Fruit fly (Drosophila melanogaster) whole organism, pupa: ENCODE results near the gene Akh.
A peak's percentile ranks its signal among the peaks of the same experiment; 100 is the strongest.

Experiments
- CG10348 ChIP-seq: fragments of 200-800 bp; sonication (Bioruptor generic); IDR thresholded peaks from 2 replicates; pipeline ENCODE4 v1.3.6; 2022; ENCODE audit warnings: missing biosample characterization, missing genetic modification characterization
- CG12605 ChIP-seq: fragments of 200-800 bp; sonication (Bioruptor generic); IDR thresholded peaks from 2 replicates; pipeline ENCODE4 v1.3.6; 2022; ENCODE audit warnings: missing biosample characterization, missing genetic modification characterization
- CG13204 ChIP-seq: fragments of 200-800 bp; sonication (Bioruptor generic); optimal IDR thresholded peaks from 2 replicates; lab custom pipeline; 2018; ENCODE audit warnings: missing biosample characterization, mild to moderate bottlenecking, missing genetic modification characterization, moderate library complexity
- CG14655 ChIP-seq: fragments of 200-800 bp; sonication (Bioruptor generic); optimal IDR thresholded peaks from 3 replicates; lab custom pipeline; 2017; ENCODE audit warnings: mild to moderate bottlenecking, missing biosample characterization, missing genetic modification reagents, missing genetic modification characterization
- CG15710 ChIP-seq: fragments of 200-800 bp; sonication (Bioruptor generic); optimal IDR thresholded peaks from 2 replicates; lab custom pipeline; 2018; ENCODE audit warnings: missing biosample characterization, mild to moderate bottlenecking, missing genetic modification characterization, moderate library complexity
- CG17806 ChIP-seq: fragments of 200-800 bp; sonication (Bioruptor generic); optimal IDR thresholded peaks from 2 replicates; lab custom pipeline; 2018; ENCODE audit warnings: missing biosample characterization, mild to moderate bottlenecking, missing genetic modification characterization, moderate library complexity
- CG32121 ChIP-seq: fragments of 200-800 bp; sonication (Bioruptor generic); IDR thresholded peaks from 2 replicates; pipeline ENCODE4 v1.3.6; 2022; ENCODE audit warnings: missing biosample characterization, missing genetic modification characterization
- CG34367 ChIP-seq: fragments of 200-800 bp; sonication (Bioruptor generic); optimal IDR thresholded peaks from 2 replicates; lab custom pipeline; 2018; ENCODE audit warnings: missing biosample characterization, mild to moderate bottlenecking, missing genetic modification characterization
- CG4496 ChIP-seq: fragments of 200-800 bp; sonication (Bioruptor generic); IDR thresholded peaks from 3 replicates; pipeline ENCODE4 v1.3.6; 2022; ENCODE audit warnings: missing biosample characterization, missing genetic modification characterization
- CG8159 ChIP-seq: fragments of 200-800 bp; sonication (Bioruptor generic); optimal IDR thresholded peaks from 3 replicates; lab custom pipeline; 2018; ENCODE audit warnings: missing biosample characterization, mild to moderate bottlenecking, missing genetic modification characterization, moderate library complexity
- CG8301 ChIP-seq: fragments of 200-800 bp; sonication (Bioruptor generic); optimal IDR thresholded peaks from 2 replicates; lab custom pipeline; 2018; ENCODE audit warnings: missing biosample characterization, mild to moderate bottlenecking, missing genetic modification characterization
- CG9948 ChIP-seq: fragments of 200-800 bp; sonication (Bioruptor generic); optimal IDR thresholded peaks from 2 replicates; lab custom pipeline; 2018; ENCODE audit warnings: missing biosample characterization, mild to moderate bottlenecking, missing genetic modification characterization, moderate library complexity
- D1 ChIP-seq: fragments of 200-800 bp; sonication (Bioruptor generic); optimal IDR thresholded peaks from 2 replicates; lab custom pipeline; 2018; ENCODE audit warnings: missing biosample characterization, mild to moderate bottlenecking, missing genetic modification characterization, moderate library complexity
- EcR ChIP-seq: fragments of 200-800 bp; sonication (Bioruptor generic); optimal IDR thresholded peaks from 3 replicates; lab custom pipeline; 2019; ENCODE audit warnings: missing biosample characterization, missing genetic modification characterization, mild to moderate bottlenecking, moderate library complexity, missing genetic modification reagents
- Ets98B ChIP-seq: fragments of 200-800 bp; sonication (Bioruptor generic); IDR thresholded peaks from 2 replicates; pipeline ENCODE4 v1.3.6; 2022; ENCODE audit warnings: missing biosample characterization, missing genetic modification characterization
- Pif1A ChIP-seq: fragments of 200-800 bp; sonication (Bioruptor generic); optimal IDR thresholded peaks from 3 replicates; lab custom pipeline; 2016; ENCODE audit warnings: missing biosample characterization, missing genetic modification characterization
- Pif1B ChIP-seq: fragments of 200-800 bp; sonication (Bioruptor generic); optimal IDR thresholded peaks from 3 replicates; lab custom pipeline; 2016; ENCODE audit warnings: missing biosample characterization, missing genetic modification characterization
- Snoo ChIP-seq: fragments of 200-800 bp; sonication (Bioruptor generic); optimal IDR thresholded peaks from 3 replicates; lab custom pipeline; 2017; ENCODE audit warnings: missing biosample characterization, mild to moderate bottlenecking, missing genetic modification characterization, inconsistent platforms
- fd96Ca ChIP-seq: fragments of 200-800 bp; sonication (Bioruptor generic); IDR thresholded peaks from 3 replicates; pipeline ENCODE4 v1.3.6; 2022; ENCODE audit warnings: missing biosample characterization, missing genetic modification characterization
- gl ChIP-seq: fragments of 200-800 bp; sonication (Bioruptor generic); optimal IDR thresholded peaks from 2 replicates; lab custom pipeline; 2018; ENCODE audit warnings: missing biosample characterization, mild to moderate bottlenecking, missing genetic modification characterization
- rn ChIP-seq: fragments of 200-800 bp; sonication (Bioruptor generic); IDR thresholded peaks from 2 replicates; pipeline ENCODE4 v1.3.6; 2022; ENCODE audit warnings: missing biosample characterization, missing genetic modification characterization

Gene Akh

DNA sequence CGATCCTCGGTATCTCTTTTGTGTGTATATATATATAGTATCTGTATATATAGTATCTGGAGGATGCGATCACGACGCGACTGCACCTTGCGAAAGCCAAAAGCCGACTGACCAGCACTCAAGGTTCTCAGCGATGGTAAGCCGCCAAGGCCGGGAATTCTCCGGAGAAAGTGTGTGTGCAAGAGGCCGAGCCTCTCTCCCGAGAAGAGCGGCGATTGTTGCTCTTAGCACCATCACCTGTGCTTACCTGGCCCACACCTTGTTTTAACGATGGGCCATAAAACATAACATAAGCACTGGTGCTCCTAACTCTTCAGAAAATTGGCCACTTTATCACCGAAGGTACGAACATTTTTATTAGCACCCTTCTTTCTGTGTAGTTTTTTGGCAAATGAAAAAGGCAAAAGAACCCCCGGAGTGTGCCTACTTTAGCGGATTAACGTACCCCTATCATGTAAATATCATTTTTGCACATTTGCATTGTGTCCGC is 26.1 kb downstream of the Akh start, which contains the start of gene mas:
mas (minus strand) TSS at position 112 of the 490 bp plus-strand sequence.
- no peak for TF ChIP-seq CG34367 (tag; lab: Kevin White, UChicago)

DNA sequence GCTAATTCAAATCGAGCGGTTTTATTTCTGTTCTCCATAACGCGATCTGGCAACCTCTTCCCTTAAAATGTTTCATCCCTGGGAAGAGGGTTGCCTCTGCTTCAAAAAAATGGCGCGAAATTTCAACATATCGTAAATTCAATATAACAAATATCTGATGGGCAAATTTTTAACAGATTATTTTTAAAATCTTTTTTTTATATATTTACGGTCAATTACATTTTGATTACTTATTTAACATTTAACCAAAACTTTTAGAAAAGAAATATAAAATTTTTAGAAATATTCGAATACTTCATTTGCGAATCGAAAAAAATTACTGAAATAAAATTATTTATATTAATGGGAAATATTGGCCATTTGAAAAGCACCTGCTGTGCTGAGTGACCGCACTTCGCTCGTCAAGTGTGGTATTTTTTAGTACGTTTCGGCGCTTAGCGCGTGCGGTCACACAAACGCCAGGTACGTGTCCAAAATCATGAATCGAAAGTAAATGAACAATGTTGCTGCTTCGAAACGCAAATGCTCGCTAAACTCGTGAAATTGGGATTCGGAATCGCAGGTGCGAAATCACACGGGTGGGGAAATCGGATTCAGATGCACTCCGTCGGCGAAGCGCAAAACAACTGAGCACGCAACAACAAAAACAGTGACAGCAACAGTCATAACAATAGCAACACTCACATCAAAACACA is 28.8 kb downstream of the Akh start, which contains the start of gene Ero1L:
Ero1L (plus strand) TSS at position 448 of the 695 bp plus-strand sequence.
- TF ChIP-seq rn (no peak), Snoo (no peak), Pif1A (GFP tag; lab: Kevin White, UChicago) (peak; percentile 15), D1 (tag; lab: Kevin White, UChicago) (peak; percentile 91), CG4496 (GFP tag; lab: Robert Waterston, UW) (no peak; the same call in 1 of the 3 replicates), CG32121 (GFP tag; lab: Robert Waterston, UW) (0 out of 2 replicates have a peak, but pooled peaks have one; percentile 23), CG8159 (tag; lab: Kevin White, UChicago) (peak; percentile 43), EcR (GFP tag; lab: Kevin White, UChicago) (no peak), CG15710 (tag; lab: Kevin White, UChicago) (peak; percentile 4), CG8301 (no peak), CG17806 (tag; lab: Kevin White, UChicago) (peak; percentile 16), fd96Ca (0 out of 3 replicates have a peak, but pooled peaks have one; percentile 50), gl (tag; lab: Kevin White, UChicago) (peak; percentile 18), CG9948 (tag; lab: Kevin White, UChicago) (peak; percentile 39)

DNA sequence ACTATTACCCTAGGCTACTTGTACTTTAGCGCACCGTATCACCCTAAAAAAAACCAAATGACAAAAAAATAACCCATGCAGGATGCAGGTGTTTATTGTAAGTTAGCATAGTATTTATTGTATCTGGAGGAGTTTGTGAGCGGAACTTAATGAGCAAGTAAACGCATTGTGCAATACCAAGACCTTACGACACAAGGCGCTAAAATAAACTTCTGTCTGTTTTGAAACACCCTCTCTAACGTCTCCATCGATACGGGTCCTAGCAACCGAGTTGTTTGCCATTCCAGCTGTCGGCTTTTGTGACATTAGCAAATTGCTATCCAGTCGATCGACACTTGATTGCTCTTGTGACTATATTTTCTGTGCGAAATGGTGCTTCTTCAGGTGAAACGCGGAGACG is 32.3 kb downstream of the Akh start, which contains the start of gene CG18675:
CG18675 (plus strand) TSS at position 301 of the 400 bp plus-strand sequence.
- TF ChIP-seq CG14655 (no peak), Ets98B (GFP tag; lab: Robert Waterston, UW) (no peak), CG8159 (tag; lab: Kevin White, UChicago) (no peak), CG4496 (GFP tag; lab: Robert Waterston, UW) (no peak), CG13204 (no peak), CG34367 (tag; lab: Kevin White, UChicago) (no peak), D1 (tag; lab: Kevin White, UChicago) (no peak), CG12605 (GFP tag; lab: Robert Waterston, UW) (no peak), CG8301 (no peak), gl (tag; lab: Kevin White, UChicago) (no peak), Pif1A (GFP tag; lab: Kevin White, UChicago) (no peak), CG10348 (GFP tag; lab: Robert Waterston, UW) (no peak), Snoo (no peak)

DNA sequence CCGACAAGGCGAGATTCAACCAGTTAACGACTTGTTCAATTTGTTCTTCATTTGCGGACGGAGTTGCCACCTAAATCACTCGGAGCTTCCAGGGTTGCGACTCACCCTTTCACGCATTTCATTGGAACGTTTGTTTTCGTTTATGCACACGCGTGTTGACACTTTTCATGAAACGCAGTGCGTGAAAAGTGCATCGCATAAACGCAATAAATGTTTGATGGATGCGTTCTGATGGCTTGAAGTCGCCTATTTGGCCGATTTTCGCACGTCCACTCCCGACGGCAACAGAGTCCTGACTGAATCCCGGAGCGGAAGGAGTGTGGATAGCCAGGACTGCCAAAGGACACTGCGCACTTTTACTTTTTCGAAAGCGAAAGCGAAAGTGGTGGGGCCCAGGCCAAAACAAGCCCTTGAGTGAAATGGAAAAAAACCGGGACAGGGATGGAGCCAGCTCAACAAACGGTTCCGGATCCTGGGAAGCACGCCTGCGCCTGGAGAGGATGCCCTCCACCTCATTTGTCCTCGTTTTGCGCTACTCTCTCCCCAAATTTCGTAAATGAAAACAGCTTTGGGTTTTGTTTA is 36.8 kb downstream of the Akh start, which contains the start of gene Teh4:
Teh4 (minus strand) TSS at position 290 of the 582 bp plus-strand sequence.
- no peak for TF ChIP-seq CG17806 (tag; lab: Kevin White, UChicago)
- no peak for TF ChIP-seq Pif1B (GFP tag; lab: Kevin White, UChicago)
- TF ChIP-seq CG10348 (GFP tag; lab: Robert Waterston, UW): no peak
- peak; percentile 62 for TF ChIP-seq CG14655
- no peak for TF ChIP-seq Snoo
- TF ChIP-seq CG4496 (GFP tag; lab: Robert Waterston, UW): peak; percentile 51; the same call in 2 of the 3 replicates
- TF ChIP-seq CG8159 (tag; lab: Kevin White, UChicago): peak; percentile 47
- TF ChIP-seq EcR (GFP tag; lab: Kevin White, UChicago): no peak
- TF ChIP-seq, all 21 proteins: peak for 3

DNA sequence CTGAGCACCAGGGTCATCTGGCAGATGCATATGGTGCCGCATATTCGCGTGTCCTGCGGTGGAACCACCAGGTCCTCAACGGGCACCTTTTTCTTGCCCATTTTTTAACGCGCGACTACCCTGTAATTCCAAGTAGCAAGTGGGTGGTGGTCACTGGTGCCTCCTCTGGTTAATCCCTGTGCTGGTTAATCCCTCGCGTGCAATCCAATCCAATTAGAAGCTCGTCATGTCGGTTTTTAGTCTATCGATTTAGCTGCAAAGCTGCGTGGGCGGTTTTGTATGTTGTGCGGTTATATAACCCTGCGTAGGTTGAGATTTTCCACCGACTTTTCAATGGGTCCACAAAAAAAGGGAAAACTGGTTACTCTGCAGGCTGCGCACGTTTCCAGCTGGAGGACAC is 43.3 kb downstream of the Akh start, which contains the start of gene Teh3:
Teh3 (minus strand) TSS at position 101 of the 400 bp plus-strand sequence.
- TF ChIP-seq gl (tag; lab: Kevin White, UChicago): no peak
- no peak for TF ChIP-seq Pif1B (GFP tag; lab: Kevin White, UChicago)
- no peak for TF ChIP-seq CG13204
- no peak for TF ChIP-seq EcR (GFP tag; lab: Kevin White, UChicago)
- no peak for TF ChIP-seq CG14655
- no peak for TF ChIP-seq D1 (tag; lab: Kevin White, UChicago)
- no peak for TF ChIP-seq CG12605 (GFP tag; lab: Robert Waterston, UW)
- no peak for TF ChIP-seq CG8301
- TF ChIP-seq CG9948 (tag; lab: Kevin White, UChicago): no peak
- TF ChIP-seq CG34367 (tag; lab: Kevin White, UChicago): no peak
- TF ChIP-seq Pif1A (GFP tag; lab: Kevin White, UChicago): no peak
- TF ChIP-seq fd96Ca: no peak
- TF ChIP-seq rn: no peak
- no peak for TF ChIP-seq CG10348 (GFP tag; lab: Robert Waterston, UW)
- TF ChIP-seq CG8159 (tag; lab: Kevin White, UChicago): no peak
- TF ChIP-seq, all 21 proteins: peak for 0

DNA sequence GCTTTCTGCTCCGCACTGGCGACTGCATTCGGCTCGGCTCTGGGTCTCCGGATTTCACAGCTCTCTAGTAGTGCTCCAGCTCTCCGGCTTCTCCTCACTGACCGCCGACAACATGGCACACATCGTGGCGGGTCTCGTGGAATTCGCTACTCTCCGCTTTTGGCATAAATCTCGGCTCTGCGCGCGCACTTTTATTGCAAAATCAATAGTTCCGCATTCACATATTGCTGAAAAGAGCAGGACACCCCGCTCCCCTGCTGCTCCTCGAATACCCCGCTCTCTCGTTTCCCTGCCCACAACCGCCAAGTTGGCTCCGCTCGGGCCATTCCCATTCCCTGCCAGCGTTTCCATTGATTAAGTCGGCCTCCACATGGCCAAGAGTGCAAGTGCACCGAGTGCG is 44.0 kb downstream of the Akh start:
- TF ChIP-seq Ets98B (GFP tag; lab: Robert Waterston, UW) (no peak; the same call in 1 of the 2 replicates), Pif1A (GFP tag; lab: Kevin White, UChicago) (no peak), CG12605 (GFP tag; lab: Robert Waterston, UW) (0 out of 2 replicates have a peak, but pooled peaks have one; percentile 27)
